Worm (Caenorhabditis elegans): Measurements from ENCODE around the gene uda-1.

uda-1 gene

ce11 chrV:10031384-10032171, 27.0 kb downstream of the uda-1 start:
- TF ChIP-seq efl-1 (GFP tag; optimal IDR thresholded peaks at IDR 0.05): peak; percentile 57
- 0 out of 2 replicates have a peak, but pooled peaks have one; percentile 23 for TF ChIP-seq lir-1 (GFP tag; conservative IDR thresholded peaks at IDR 0.05)
- peak; percentile 66 for TF ChIP-seq lin-54 (GFP tag; optimal IDR thresholded peaks at IDR 0.05)
- TF ChIP-seq lin-35 (GFP tag; optimal IDR thresholded peaks at IDR 0.05): peak in 1 of 3 experiments; percentile 70
- TF ChIP-seq snpc-4 (GFP tag; optimal IDR thresholded peaks at IDR 0.05): no peak
- TF ChIP-seq snpc-4 (tag; optimal IDR thresholded peaks at IDR 0.05): peak in 1 of 4 experiments; percentile 34
- TF ChIP-seq attf-5 (GFP tag; optimal IDR thresholded peaks at IDR 0.05): peak; percentile 17
- no peak for TF ChIP-seq ztf-22 (GFP tag; optimal IDR thresholded peaks at IDR 0.05)
- no peak for TF ChIP-seq T07F8.4 (tag; optimal IDR thresholded peaks at IDR 0.05)
- peak; percentile 11 for TF ChIP-seq dpl-1 (GFP tag; optimal IDR thresholded peaks at IDR 0.05)
- TF ChIP-seq egl-18 (GFP tag; IDR thresholded peaks at IDR 0.05): no peak
- no peak for TF ChIP-seq cebp-1 (GFP tag; IDR thresholded peaks at IDR 0.05)
- peak; percentile 9 for TF ChIP-seq cebp-1 (tag; optimal IDR thresholded peaks at IDR 0.05)
- TF ChIP-seq madf-6 (GFP tag; IDR thresholded peaks at IDR 0.05): peak; percentile 60; the same call in 1 of the 2 replicates
- TF ChIP-seq lag-1 (GFP tag; IDR thresholded peaks at IDR 0.05): no peak
- peak; percentile 79 for TF ChIP-seq nhr-80 (tag; optimal IDR thresholded peaks at IDR 0.05)
- no peak for TF ChIP-seq zfh-2 (GFP tag; conservative IDR thresholded peaks at IDR 0.05)
- peak; percentile 41 for TF ChIP-seq lin-40 (tag; optimal IDR thresholded peaks at IDR 0.05)
- 0 out of 2 replicates have a peak, but pooled peaks have one; percentile 10 for TF ChIP-seq madf-8 (GFP tag; conservative IDR thresholded peaks at IDR 0.05)
- TF ChIP-seq F23B12.7 (tag; optimal IDR thresholded peaks at IDR 0.05; ENCODE audit: insufficient read depth): peak; percentile 17
- TF ChIP-seq ekl-4 (GFP tag; IDR thresholded peaks at IDR 0.05): no peak
- no peak for TF ChIP-seq hmg-1.2 (GFP tag; IDR thresholded peaks at IDR 0.05)
- peak; percentile 50 for TF ChIP-seq dox-1 (GFP tag; IDR thresholded peaks at IDR 0.05)

ce11 chrV:10035586-10035985, 31.0 kb downstream of the uda-1 start:
- TF ChIP-seq nhr-90 (tag; optimal IDR thresholded peaks at IDR 0.05): no peak
- no peak for TF ChIP-seq gei-17 (GFP tag; optimal IDR thresholded peaks at IDR 0.05)
- no peak for TF ChIP-seq pbrm-1 (GFP tag; IDR thresholded peaks at IDR 0.05)
- TF ChIP-seq madf-6 (GFP tag; IDR thresholded peaks at IDR 0.05): no peak
- TF ChIP-seq lin-54 (GFP tag; optimal IDR thresholded peaks at IDR 0.05): no peak
- no peak for TF ChIP-seq Y53G8AR.9 (GFP tag; conservative IDR thresholded peaks at IDR 0.05)
- no peak for TF ChIP-seq F10E7.11 (tag; optimal IDR thresholded peaks at IDR 0.05)
- TF ChIP-seq snpc-1.3 (tag; optimal IDR thresholded peaks at IDR 0.05; ENCODE audit: insufficient read depth): no peak
- no peak for TF ChIP-seq let-526 (GFP tag; IDR thresholded peaks at IDR 0.05)
- no peak for TF ChIP-seq tbp1 (GFP tag; optimal IDR thresholded peaks at IDR 0.05)
- TF ChIP-seq ceh-40 (GFP tag; IDR thresholded peaks at IDR 0.05): no peak
- TF ChIP-seq mcd-1 (GFP tag; IDR thresholded peaks at IDR 0.05): no peak
- TF ChIP-seq nfyb-1 (GFP tag; IDR thresholded peaks at IDR 0.05): no peak
- no peak for TF ChIP-seq ceh-58 (GFP tag; IDR thresholded peaks at IDR 0.05)

ce11 chrV:10036275-10036674, 31.7 kb downstream of the uda-1 start, which contains the start of gene T06E8.2:
Gene T06E8.2 (minus strand): TSS chrV:10036413.
- TF ChIP-seq madf-10 (tag; optimal IDR thresholded peaks at IDR 0.05) (no peak), lsy-27 (tag; optimal IDR thresholded peaks at IDR 0.05; ENCODE audit: borderline replicate concordance, insufficient read depth) (no peak), somi-1 (GFP tag; optimal IDR thresholded peaks at IDR 0.05) (peak; percentile 66), aptf-2 (GFP tag; conservative IDR thresholded peaks at IDR 0.05) (no peak), dpff-1 (tag; optimal IDR thresholded peaks at IDR 0.05) (no peak), F52B5.7 (tag; optimal IDR thresholded peaks at IDR 0.05) (no peak), chd-7 (tag; optimal IDR thresholded peaks at IDR 0.05) (peak; percentile 52), die-1 (tag; optimal IDR thresholded peaks at IDR 0.05) (peak; percentile 11), K12H6.12 (tag; optimal IDR thresholded peaks at IDR 0.05) (peak; percentile 31), B0336.3 (GFP tag; IDR thresholded peaks at IDR 0.05) (no peak), Y53G8AR.9 (GFP tag; conservative IDR thresholded peaks at IDR 0.05) (0 out of 2 replicates have a peak, but pooled peaks have one; percentile 31), hmg-1.2 (GFP tag; IDR thresholded peaks at IDR 0.05) (peak; percentile 61; the same call in 1 of the 2 replicates), lir-1 (GFP tag; conservative IDR thresholded peaks at IDR 0.05) (no peak), F10E7.11 (tag; optimal IDR thresholded peaks at IDR 0.05) (no peak), lin-40 (tag; optimal IDR thresholded peaks at IDR 0.05) (peak; percentile 26), cebp-1 (GFP tag; IDR thresholded peaks at IDR 0.05) (no peak), cebp-1 (tag; optimal IDR thresholded peaks at IDR 0.05) (peak; percentile 12)
